Worm (Caenorhabditis elegans) whole organism, L4/young adult: Measurements from ENCODE around the gene D1086.6.

ENCODE experiments used
- W03F9.2 ChIP-seq: fragments of 150-350 bp; optimal IDR thresholded peaks from 2 replicates; lab custom pipeline; 2014; ENCODE audit warnings: missing biosample characterization, missing genetic modification characterization
- dao-5 ChIP-seq: sonication (generic microtip); optimal IDR thresholded peaks from 2 replicates; lab custom pipeline; 2016; ENCODE audit warnings: missing genotype, missing genetic modification characterization, moderate library complexity, missing compliant biosample characterization
- him-1 ChIP-seq: sonication (generic microtip); optimal IDR thresholded peaks from 2 replicates; lab custom pipeline; 2016; ENCODE audit warnings: missing genotype, missing genetic modification reagents, missing genetic modification characterization, missing compliant biosample characterization

ce11 chrV:14127834-14128233 lies 48.2 kb downstream of the D1086.6 start:
- no peak for TF ChIP-seq dao-5 (tag; lab: Kevin White, UChicago)
- TF ChIP-seq him-1 (tag; lab: Kevin White, UChicago), result no peak
- no peak for TF ChIP-seq W03F9.2
